Worm (Caenorhabditis elegans) whole organism, mixed stage, embryonic: Measurements from ENCODE around the gene Y43F8B.14.

Experiments used
- mep-1 ChIP-seq: fragments of 150-350 bp; optimal IDR thresholded peaks from 2 replicates; lab custom pipeline; 2017; ENCODE audit warnings: missing biosample characterization, missing genetic modification reagents, missing genetic modification characterization, inconsistent platforms
- nhr-12 ChIP-seq: fragments of 150-350 bp; optimal IDR thresholded peaks from 2 replicates; lab custom pipeline; 2014; ENCODE audit warnings: missing biosample characterization, missing genetic modification characterization
- nhr-237 ChIP-seq: fragments of 150-350 bp; optimal IDR thresholded peaks from 2 replicates; lab custom pipeline; 2014; ENCODE audit warnings: missing biosample characterization, missing genetic modification characterization
- pha-4 ChIP-seq: fragments of 150-350 bp; optimal IDR thresholded peaks from 2 replicates; lab custom pipeline; 2018; ENCODE audit warnings: missing biosample characterization, missing genetic modification reagents, missing genetic modification characterization
- snpc-4 ChIP-seq: fragments of 150-350 bp; optimal IDR thresholded peaks from 2 replicates; lab custom pipeline; 2014; ENCODE audit warnings: missing biosample characterization, missing genetic modification characterization
- ztf-11 ChIP-seq: fragments of 150-350 bp; optimal IDR thresholded peaks from 2 replicates; lab custom pipeline; 2014; ENCODE audit warnings: missing biosample characterization, missing genetic modification characterization

DNA sequence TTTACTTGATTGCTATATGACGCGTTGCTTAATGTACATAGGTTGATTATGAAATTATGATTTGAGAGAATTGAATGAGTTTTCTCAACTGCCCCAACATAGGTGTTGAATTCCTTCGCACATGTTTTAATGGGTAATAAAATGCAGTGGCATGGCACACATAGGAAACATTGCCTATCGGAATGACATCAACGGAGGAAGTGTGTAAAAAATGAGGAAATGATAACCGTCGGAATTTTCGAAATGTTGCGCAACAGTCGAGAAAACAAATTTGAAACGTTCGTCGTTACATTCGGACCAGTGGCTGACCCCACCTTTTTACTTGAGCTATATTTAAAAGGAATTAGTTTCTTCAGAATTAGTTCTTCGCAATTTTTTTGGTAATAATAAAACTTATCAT is 23.7 kb downstream of the Y43F8B.14 start:
- TF ChIP-seq nhr-12 (tag; lab: Kevin White, UChicago) (no peak), nhr-237 (tag; lab: Kevin White, UChicago) (no peak), mep-1 (tag; lab: Kevin White, UChicago) (no peak), pha-4 (tag; lab: Kevin White, UChicago) (no peak), ztf-11 (tag; lab: Kevin White, UChicago) (no peak), snpc-4 (tag; lab: Kevin White, UChicago) (no peak)
